Worm (Caenorhabditis elegans) whole organism, L3 larva: Measurements from ENCODE around the gene nhr-252.

Experiments used
- ceh-82 ChIP-seq: fragments of 150-350 bp; optimal IDR thresholded peaks from 2 replicates; lab custom pipeline; 2014; ENCODE audit warnings: missing biosample characterization, missing genetic modification characterization
- egl-27 ChIP-seq: sonication (generic microtip); optimal IDR thresholded peaks from 4 replicates; lab custom pipeline; 2017; ENCODE audit warnings: missing biosample characterization, missing genetic modification reagents, missing genetic modification characterization
- egl-5 ChIP-seq: fragments of 150-350 bp; optimal IDR thresholded peaks from 2 replicates; lab custom pipeline; 2017; ENCODE audit warnings: missing biosample characterization, missing genetic modification reagents, missing genetic modification characterization, inconsistent platforms
- fos-1 ChIP-seq: fragments of 150-350 bp; optimal IDR thresholded peaks from 2 replicates; lab custom pipeline; 2014; ENCODE audit warnings: missing biosample characterization, missing genetic modification characterization
- lin-15B ChIP-seq: fragments of 150-350 bp; optimal IDR thresholded peaks from 2 replicates; lab custom pipeline; 2014; ENCODE audit warnings: missing biosample characterization, missing genetic modification characterization
- nhr-11 ChIP-seq: fragments of 150-350 bp; optimal IDR thresholded peaks from 2 replicates; lab custom pipeline; 2014; ENCODE audit warnings: missing biosample characterization, missing genetic modification characterization
- nhr-12 ChIP-seq: fragments of 150-350 bp; optimal IDR thresholded peaks from 2 replicates; lab custom pipeline; 2014; ENCODE audit warnings: missing biosample characterization, missing genetic modification characterization
- nhr-28 ChIP-seq: fragments of 150-350 bp; optimal IDR thresholded peaks from 2 replicates; lab custom pipeline; 2014; ENCODE audit warnings: missing biosample characterization, missing genetic modification characterization
- pqm-1 ChIP-seq: fragments of 150-350 bp; optimal IDR thresholded peaks from 2 replicates; lab custom pipeline; 2017; ENCODE audit warnings: missing biosample characterization, missing genetic modification characterization, inconsistent platforms
- zag-1 ChIP-seq: fragments of 150-350 bp; optimal IDR thresholded peaks from 2 replicates; lab custom pipeline; 2014; ENCODE audit warnings: missing biosample characterization, missing genetic modification characterization

DNA sequence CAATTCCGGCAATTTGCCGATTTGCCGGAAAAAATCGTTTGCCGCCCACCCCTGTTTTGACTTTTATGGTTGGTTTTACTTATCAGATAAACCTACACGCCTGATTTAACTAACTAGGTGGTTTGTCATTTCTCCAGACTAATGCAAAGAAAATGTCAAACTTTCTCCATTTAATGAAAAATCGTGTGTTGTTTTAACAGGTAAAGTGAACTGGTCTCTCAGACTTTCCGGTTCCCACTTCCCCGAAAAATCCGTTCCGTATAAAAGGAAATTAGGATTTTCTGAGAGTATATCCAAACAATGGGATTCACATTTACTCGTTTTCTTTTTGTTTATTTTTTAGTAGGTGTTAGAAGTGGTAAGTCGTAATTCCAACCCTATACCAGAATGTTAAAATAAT is 39.8 kb upstream of the nhr-252 start, which contains the start of gene mltn-6:
- TF ChIP-seq nhr-28 (tag; lab: Kevin White, UChicago) (no peak), pqm-1 (tag; lab: Kevin White, UChicago) (no peak), ceh-82 (no peak), nhr-12 (no peak), fos-1 (tag; lab: Kevin White, UChicago) (no peak), zag-1 (no peak), nhr-11 (tag; lab: Kevin White, UChicago) (no peak), egl-5 (tag; lab: Kevin White, UChicago) (no peak), egl-27 (tag; lab: Kevin White, UChicago) (no peak), lin-15B (tag; lab: Kevin White, UChicago) (no peak)
